Fruit fly (Drosophila melanogaster) Kc167 (cell line): Measurements from ENCODE around the gene tzn.

Experiments used
- Sin3A ChIP-seq: fragments of >200 bp; optimal IDR thresholded peaks from 2 replicates; lab custom pipeline; 2018; ENCODE audit warnings: missing external identifiers
- h ChIP-seq: fragments of >200 bp; optimal IDR thresholded peaks from 3 replicates; lab custom pipeline; 2018; ENCODE audit warnings: missing external identifiers
- insv ChIP-seq: fragments of >200 bp; optimal IDR thresholded peaks from 3 replicates; lab custom pipeline; 2018; ENCODE audit warnings: missing external identifiers
- psq ChIP-seq: fragments of >200 bp; optimal IDR thresholded peaks from 2 replicates; lab custom pipeline; 2017; ENCODE audit warnings: missing external identifiers

dm6 chr3L:20772647-20773015 is 25.8 kb upstream of the tzn start:
- no peak for TF ChIP-seq psq (lab: Kevin White, UChicago)
- TF ChIP-seq h (lab: Kevin White, UChicago) = no peak
- TF ChIP-seq insv (lab: Kevin White, UChicago) = no peak
- TF ChIP-seq Sin3A = no peak
